Worm (Caenorhabditis elegans) whole organism, late embryonic: ENCODE measurements around the gene F55H2.7.

Experiments
- ceh-14 ChIP-seq: sonication (generic microtip); optimal IDR thresholded peaks from 2 replicates; lab custom pipeline; 2016; ENCODE audit warnings: missing genotype, missing genetic modification characterization, missing compliant biosample characterization
- tbx-7 ChIP-seq: sonication (generic microtip); optimal IDR thresholded peaks from 2 replicates; lab custom pipeline; 2016; ENCODE audit warnings: missing genotype, missing genetic modification characterization, missing compliant biosample characterization
- unc-86 ChIP-seq: sonication (generic microtip); optimal IDR thresholded peaks from 2 replicates; lab custom pipeline; 2016; ENCODE audit warnings: missing genetic modification characterization, missing compliant biosample characterization

DNA sequence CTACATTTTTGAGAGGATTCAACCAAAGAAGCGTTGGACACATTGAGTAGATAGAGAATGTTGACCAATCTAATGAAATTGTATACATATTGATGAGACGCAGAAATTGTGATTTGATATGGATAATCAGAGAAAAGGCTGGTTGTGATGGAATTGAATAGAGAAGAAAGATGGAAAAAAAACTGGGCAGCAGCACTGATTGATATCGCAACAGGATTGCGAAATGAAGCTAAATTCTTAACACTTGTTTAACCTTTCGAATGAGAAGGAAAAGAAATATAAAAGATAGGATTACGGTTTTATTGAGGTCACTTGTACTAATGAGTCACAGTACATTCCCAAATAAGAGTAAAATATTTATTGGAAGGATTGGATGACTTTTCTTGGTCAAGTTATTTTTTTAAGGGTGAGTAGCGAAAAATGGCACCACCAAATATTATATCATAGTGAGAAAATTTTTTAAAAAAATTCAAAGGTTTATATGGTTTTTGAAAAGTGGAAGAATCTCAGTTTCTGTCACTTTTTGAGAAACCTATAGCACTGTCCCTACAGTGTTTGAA is 13.8 kb downstream of the F55H2.7 start:
- TF ChIP-seq unc-86 (tag; lab: Kevin White, UChicago) (no peak), tbx-7 (tag; lab: Kevin White, UChicago) (no peak), ceh-14 (no peak)
